Worm (Caenorhabditis elegans) whole organism, L3 larva: ENCODE measurements around the gene C46E10.8.

Experiments
- aly-2 ChIP-seq: fragments of 150-350 bp; optimal IDR thresholded peaks from 2 replicates; lab custom pipeline; 2014; ENCODE audit warnings: missing biosample characterization, missing genetic modification characterization
- ama-1 ChIP-seq: fragments of 150-350 bp; optimal IDR thresholded peaks from 2 replicates; lab custom pipeline; 2018
- ceh-16 ChIP-seq: sonication (generic microtip); optimal IDR thresholded peaks from 2 replicates; lab custom pipeline; 2017; ENCODE audit warnings: missing biosample characterization, missing genetic modification characterization
- ceh-28 ChIP-seq: fragments of 150-350 bp; optimal IDR thresholded peaks from 2 replicates; lab custom pipeline; 2014; ENCODE audit warnings: missing biosample characterization, missing genetic modification reagents, missing genetic modification characterization
- ceh-82 ChIP-seq: fragments of 150-350 bp; optimal IDR thresholded peaks from 2 replicates; lab custom pipeline; 2014; ENCODE audit warnings: missing biosample characterization, missing genetic modification characterization
- egl-27 ChIP-seq: sonication (generic microtip); optimal IDR thresholded peaks from 4 replicates; lab custom pipeline; 2017; ENCODE audit warnings: missing biosample characterization, missing genetic modification reagents, missing genetic modification characterization
- egl-5 ChIP-seq: fragments of 150-350 bp; optimal IDR thresholded peaks from 2 replicates; lab custom pipeline; 2017; ENCODE audit warnings: missing biosample characterization, missing genetic modification reagents, missing genetic modification characterization, inconsistent platforms
- elt-1 ChIP-seq: fragments of 150-350 bp; optimal IDR thresholded peaks from 2 replicates; lab custom pipeline; 2014; ENCODE audit warnings: missing biosample characterization, missing genetic modification characterization
- elt-2 ChIP-seq: sonication (generic microtip); optimal IDR thresholded peaks from 2 replicates; lab custom pipeline; 2016; ENCODE audit warnings: missing genetic modification reagents, mild to moderate bottlenecking, missing genetic modification characterization, missing compliant biosample characterization
- elt-3 ChIP-seq, 3 experiments: fragments of 150-350 bp in 1 of 3; sonication (generic microtip) in 2 of 3; optimal IDR thresholded peaks; 2 replicates in 2 of 3; 4 replicates in 1 of 3; lab custom pipeline; 2014 to 2017; ENCODE audit warnings: missing biosample characterization in 3 of 3, missing genetic modification characterization in 3 of 3
- eor-1 ChIP-seq, 2 experiments: fragments of 150-350 bp; optimal IDR thresholded peaks; 2 replicates each; lab custom pipeline; 2014 to 2018; ENCODE audit warnings: missing biosample characterization in 2 of 2, missing genetic modification characterization in 2 of 2
- fkh-10 ChIP-seq: sonication (generic microtip); optimal IDR thresholded peaks from 2 replicates; lab custom pipeline; 2017; ENCODE audit warnings: missing biosample characterization, missing genetic modification reagents, missing genetic modification characterization
- fkh-2 ChIP-seq: fragments of 150-350 bp; optimal IDR thresholded peaks from 2 replicates; lab custom pipeline; 2014; ENCODE audit warnings: missing biosample characterization, missing genetic modification reagents, missing genetic modification characterization
- jun-1 ChIP-seq: fragments of 150-350 bp; optimal IDR thresholded peaks from 2 replicates; lab custom pipeline; 2014; ENCODE audit warnings: missing biosample characterization, missing genetic modification reagents, missing genetic modification characterization
- lin-15B ChIP-seq: fragments of 150-350 bp; optimal IDR thresholded peaks from 2 replicates; lab custom pipeline; 2014; ENCODE audit warnings: missing biosample characterization, missing genetic modification characterization
- lin-39 ChIP-seq: fragments of 150-350 bp; optimal IDR thresholded peaks from 2 replicates; lab custom pipeline; 2018; ENCODE audit warnings: missing biosample characterization, missing genetic modification reagents, missing genetic modification characterization
- lsy-12 ChIP-seq: sonication (generic microtip); optimal IDR thresholded peaks from 2 replicates; lab custom pipeline; 2016; ENCODE audit warnings: mild to moderate bottlenecking, missing genetic modification characterization, missing compliant biosample characterization
- mml-1 ChIP-seq: fragments of 150-350 bp; sonication (generic microtip); optimal IDR thresholded peaks from 3 replicates; lab custom pipeline; 2014; ENCODE audit warnings: missing biosample characterization, missing genetic modification characterization
- nhr-11 ChIP-seq: fragments of 150-350 bp; optimal IDR thresholded peaks from 2 replicates; lab custom pipeline; 2014; ENCODE audit warnings: missing biosample characterization, missing genetic modification characterization
- nhr-237 ChIP-seq: fragments of 150-350 bp; optimal IDR thresholded peaks from 2 replicates; lab custom pipeline; 2014; ENCODE audit warnings: missing biosample characterization, missing genetic modification characterization
- nhr-25 ChIP-seq: sonication (generic microtip); optimal IDR thresholded peaks from 2 replicates; lab custom pipeline; 2017; ENCODE audit warnings: missing biosample characterization, missing genetic modification characterization
- nhr-28 ChIP-seq: fragments of 150-350 bp; optimal IDR thresholded peaks from 2 replicates; lab custom pipeline; 2014; ENCODE audit warnings: missing biosample characterization, missing genetic modification characterization
- nhr-43 ChIP-seq: sonication (generic microtip); optimal IDR thresholded peaks from 2 replicates; lab custom pipeline; 2016; ENCODE audit warnings: mild to moderate bottlenecking, missing genetic modification characterization, missing compliant biosample characterization; ENCODE audit not compliant: poor library complexity, severe bottlenecking
- nhr-67 ChIP-seq: fragments of 150-350 bp; optimal IDR thresholded peaks from 2 replicates; lab custom pipeline; 2014; ENCODE audit warnings: missing biosample characterization, missing genetic modification characterization
- nhr-77 ChIP-seq: fragments of 150-350 bp; optimal IDR thresholded peaks from 2 replicates; lab custom pipeline; 2014; ENCODE audit warnings: missing biosample characterization, missing genetic modification characterization
- pha-4 ChIP-seq: fragments of 150-350 bp; optimal IDR thresholded peaks from 2 replicates; lab custom pipeline; 2014; ENCODE audit warnings: missing biosample characterization, missing genetic modification reagents, missing genetic modification characterization
- sea-2 ChIP-seq: fragments of 150-350 bp; sonication (generic microtip); optimal IDR thresholded peaks from 4 replicates; lab custom pipeline; 2014; ENCODE audit warnings: missing biosample characterization, missing genetic modification reagents, missing genetic modification characterization
- skn-1 ChIP-seq: fragments of 150-350 bp; optimal IDR thresholded peaks from 2 replicates; lab custom pipeline; 2014; ENCODE audit warnings: missing biosample characterization, missing genetic modification characterization
- unc-39 ChIP-seq: sonication (generic microtip); optimal IDR thresholded peaks from 4 replicates; lab custom pipeline; 2017; ENCODE audit warnings: missing biosample characterization, missing genetic modification characterization
- unc-62 ChIP-seq: fragments of 150-350 bp; sonication (generic microtip); optimal IDR thresholded peaks from 4 replicates; lab custom pipeline; 2014; ENCODE audit warnings: missing biosample characterization, missing genetic modification reagents, missing genetic modification characterization
- ztf-11 ChIP-seq: fragments of 150-350 bp; optimal IDR thresholded peaks from 2 replicates; lab custom pipeline; 2014; ENCODE audit warnings: missing biosample characterization, missing genetic modification characterization
- ztf-4 ChIP-seq: fragments of 150-350 bp; optimal IDR thresholded peaks from 2 replicates; lab custom pipeline; 2014; ENCODE audit warnings: missing biosample characterization, missing genetic modification characterization

C46E10.8 gene

ce11 chrII:3716961-3717360 lies 10.9 kb downstream of the C46E10.8 start, which contains the start of gene fbxc-52:
Gene fbxc-52 (plus strand): TSS chrII:3717261.
- TF ChIP-seq nhr-28 (tag; lab: Kevin White, UChicago) (no peak), nhr-25 (tag; lab: Kevin White, UChicago) (peak; percentile 45)
- TF ChIP-seq, all 47 proteins: peak for 1

DNA sequence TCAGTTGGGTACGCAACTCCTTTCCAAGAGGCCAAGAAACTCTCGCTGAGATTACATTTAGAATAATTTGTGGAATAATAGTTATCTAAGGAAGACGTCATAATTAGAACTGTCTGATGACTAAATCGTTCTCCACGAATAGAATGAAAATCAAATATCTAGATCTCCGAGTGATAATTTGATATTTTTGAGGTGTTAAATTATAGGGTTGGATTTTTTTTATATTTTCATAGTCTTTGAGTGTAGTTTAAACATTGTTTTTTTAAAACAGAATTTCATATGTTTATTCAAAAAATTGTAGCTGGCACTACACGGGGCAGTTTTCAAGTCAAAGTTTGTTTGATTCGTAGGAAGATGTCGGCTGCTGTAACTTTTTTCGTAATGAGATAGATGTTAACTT lies 11.4 kb downstream of the C46E10.8 start, which contains the start of gene srh-99:
srh-99 (minus strand) TSS at position 101 of the 400 bp plus-strand sequence.
- TF ChIP-seq elt-2 (no peak), unc-62 (GFP tag; lab: Kevin White, UChicago) (no peak), lin-39 (tag; lab: Kevin White, UChicago) (no peak), jun-1 (no peak)
- TF ChIP-seq, all 47 proteins: peak for 0

DNA sequence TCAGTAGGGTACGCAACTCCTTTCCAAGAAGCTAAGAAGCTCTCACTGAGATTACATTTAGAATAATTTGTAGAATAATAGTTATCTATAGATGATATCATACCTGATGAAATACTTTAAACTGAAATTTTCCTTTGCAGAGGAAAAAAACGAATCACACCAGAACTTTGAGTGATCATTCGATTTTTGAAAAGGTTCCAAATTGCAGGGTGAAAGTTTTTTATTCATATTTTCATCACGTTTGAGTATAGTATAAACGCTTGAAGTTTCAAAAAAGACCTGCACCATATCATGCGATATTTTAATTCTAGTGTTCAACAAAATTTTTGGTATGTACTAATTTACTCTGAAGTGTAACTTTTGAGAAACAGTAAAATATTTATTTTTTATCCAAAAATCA lies 13.3 kb downstream of the C46E10.8 start, which contains the start of gene srh-100:
srh-100 (minus strand) TSS at position 101 of the 400 bp plus-strand sequence.
- TF ChIP-seq mml-1 (no peak), egl-27 (no peak), pha-4 (tag; lab: Kevin White, UChicago) (no peak), nhr-25 (tag; lab: Kevin White, UChicago) (no peak), unc-39 (tag; lab: Kevin White, UChicago) (no peak), ztf-4 (tag; lab: Kevin White, UChicago) (no peak), nhr-77 (tag; lab: Kevin White, UChicago) (no peak), ceh-28 (no peak), elt-1 (tag; lab: Kevin White, UChicago) (no peak), ztf-11 (tag; lab: Kevin White, UChicago) (no peak), lin-39 (tag; lab: Kevin White, UChicago) (no peak), elt-3 (tag; optimal IDR thresholded peaks at IDR 0.05; lab: Kevin White, UChicago) (no peak), lsy-12 (tag; lab: Kevin White, UChicago) (no peak), nhr-28 (tag; lab: Kevin White, UChicago) (no peak), eor-1 (tag; optimal IDR thresholded peaks at IDR 0.05; lab: Kevin White, UChicago) (no peak)

DNA sequence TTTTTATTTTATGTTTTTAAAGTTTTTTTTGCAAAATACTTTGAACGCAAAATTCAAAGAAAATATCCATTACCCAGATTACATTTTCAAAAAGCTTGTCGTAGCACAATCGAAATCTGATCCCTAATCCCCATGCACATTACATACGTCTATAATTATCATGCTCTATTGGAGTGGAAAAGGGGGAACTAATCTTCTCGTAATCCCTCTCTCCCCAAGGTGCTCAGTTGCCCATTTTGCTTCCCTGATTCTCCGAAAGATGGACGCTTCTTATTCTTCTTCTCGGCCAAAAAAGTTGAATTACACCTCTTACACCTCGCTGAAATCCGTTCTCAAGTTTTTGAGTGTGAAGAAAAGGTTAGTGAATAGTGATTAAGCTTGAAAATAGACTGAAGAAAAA lies 16.8 kb downstream of the C46E10.8 start, which contains the start of gene fbxc-53:
fbxc-53 (plus strand) TSS at position 245 of the 400 bp plus-strand sequence.
- TF ChIP-seq fkh-2 (tag; lab: Kevin White, UChicago) (no peak), nhr-25 (tag; lab: Kevin White, UChicago) (no peak), nhr-77 (tag; lab: Kevin White, UChicago) (no peak), jun-1 (no peak), nhr-237 (no peak), fkh-10 (no peak), mml-1 (no peak), nhr-28 (tag; lab: Kevin White, UChicago) (no peak), ama-1 (lab: Kevin White, UChicago) (no peak), elt-2 (no peak), ceh-16 (tag; lab: Kevin White, UChicago) (no peak), nhr-67 (tag; lab: Kevin White, UChicago) (no peak), sea-2 (GFP tag; lab: Kevin White, UChicago) (no peak), egl-27 (no peak)
- TF ChIP-seq, all 47 proteins: peak for 0

DNA sequence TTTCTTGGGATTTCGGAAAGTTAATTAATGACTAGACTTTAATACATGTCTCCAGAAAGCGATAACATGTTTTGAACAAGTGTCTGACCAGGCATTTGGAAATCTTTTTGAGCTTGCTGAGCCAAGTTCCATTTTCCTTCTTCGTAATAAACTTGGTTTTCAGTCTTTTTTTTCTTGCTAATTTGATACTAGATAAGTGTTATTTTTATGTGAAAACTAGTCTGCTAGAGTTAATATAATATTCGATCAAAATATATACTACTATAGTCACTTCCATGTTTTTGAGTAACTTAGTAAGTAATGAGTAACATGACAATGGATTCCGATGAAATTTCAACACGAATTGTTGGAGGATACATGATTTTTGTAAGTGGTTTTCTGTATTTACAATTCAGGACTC lies 18.6 kb downstream of the C46E10.8 start, which contains the start of gene srx-110:
srx-110 (plus strand) TSS at position 301 of the 400 bp plus-strand sequence.
- TF ChIP-seq elt-1 (tag; lab: Kevin White, UChicago) (no peak), nhr-43 (tag; lab: Kevin White, UChicago) (no peak), ztf-4 (tag; lab: Kevin White, UChicago) (no peak), egl-27 (no peak)

- TF ChIP-seq ceh-16 (tag; lab: Kevin White, UChicago): no peak
- no peak for TF ChIP-seq nhr-25 (tag; lab: Kevin White, UChicago)
- TF ChIP-seq egl-5 (tag; lab: Kevin White, UChicago): no peak
- TF ChIP-seq pha-4 (tag; lab: Kevin White, UChicago): no peak
- no peak for TF ChIP-seq lin-15B (tag; lab: Kevin White, UChicago)
- no peak for TF ChIP-seq unc-39 (tag; lab: Kevin White, UChicago)
- TF ChIP-seq aly-2 (tag; lab: Kevin White, UChicago): no peak
- TF ChIP-seq ama-1 (lab: Kevin White, UChicago): no peak
- TF ChIP-seq ceh-82 (tag; lab: Kevin White, UChicago): no peak
- no peak for TF ChIP-seq fkh-10
- no peak for TF ChIP-seq nhr-11 (tag; lab: Kevin White, UChicago)
- no peak for TF ChIP-seq skn-1
- no peak for TF ChIP-seq eor-1 (tag; optimal IDR thresholded peaks at IDR 0.05; lab: Kevin White, UChicago)
- no peak for TF ChIP-seq lsy-12 (tag; lab: Kevin White, UChicago)
These were observed 22.6 kb downstream of the C46E10.8 start, which contains the start of gene srx-108 for ce11 chrII:3705320-3705719. Gene srx-108 (plus strand): TSS chrII:3705620.
